Fruit fly (Drosophila melanogaster): ENCODE measurements around the gene CG5805.

dm6 chr3R:24753561-24754027, 33.6 kb downstream of the CG5805 start, which contains the start of gene asp:
- TF ChIP-seq CG33017 (tag; optimal IDR thresholded peaks at IDR 0.05) (no peak), Hr96 (GFP tag; optimal IDR thresholded peaks at IDR 0.05) (no peak), bab1 (GFP tag; optimal IDR thresholded peaks at IDR 0.05) (peak; percentile 28), toe (GFP tag; optimal IDR thresholded peaks at IDR 0.05) (peak; percentile 58), cnc (optimal IDR thresholded peaks at IDR 0.05) (no peak), CG12768 (GFP tag; optimal IDR thresholded peaks at IDR 0.05) (no peak), kay (GFP tag; ENCODE audit: borderline replicate concordance) (peak; percentile 52)
